Fruit fly (Drosophila melanogaster): Measurements from ENCODE around the gene CG5966.

DNA sequence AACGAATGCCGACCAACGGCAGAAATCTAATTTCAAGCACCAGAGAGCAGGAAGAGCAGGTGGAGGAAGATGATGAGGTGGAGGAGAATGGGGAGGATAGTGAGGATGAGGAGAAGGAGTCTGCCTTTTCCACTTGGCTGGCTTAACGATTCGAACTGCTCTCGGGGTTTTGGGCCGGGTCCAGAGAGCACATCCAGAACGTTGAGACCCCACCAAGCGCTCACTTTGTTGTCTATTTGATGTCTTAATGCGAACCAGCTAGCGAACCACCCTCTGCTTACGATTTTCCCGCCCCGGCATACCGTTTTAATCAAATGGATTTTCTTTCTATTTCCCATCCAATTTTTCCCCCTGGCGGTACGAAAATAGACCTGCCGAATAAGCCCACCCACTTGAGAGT lies 46.1 kb downstream of the CG5966 start:
- TF ChIP-seq pan (optimal IDR thresholded peaks at IDR 0.05) (no peak), CG8478 (optimal IDR thresholded peaks at IDR 0.05) (no peak), EcR (GFP tag; optimal IDR thresholded peaks at IDR 0.05) (no peak)
